Worm (Caenorhabditis elegans) whole organism, L4 larva: ENCODE data around the gene cpg-2.

Source experiments
- aha-1 ChIP-seq: fragments of 150-350 bp; peaks from one replicate; lab custom pipeline; 2014; ENCODE audit warnings: missing biosample characterization, missing genetic modification characterization
- ama-1 ChIP-seq: fragments of 150-350 bp; optimal IDR thresholded peaks from 2 replicates; lab custom pipeline; 2014; ENCODE audit warnings: inconsistent platforms, mixed read lengths
- arid-1 ChIP-seq: fragments of 200-800 bp; sonication (Bioruptor generic); conservative IDR thresholded peaks from 2 replicates; pipeline ENCODE4 v1.3.6; 2022; ENCODE audit warnings: missing genetic modification reagents, missing genetic modification characterization, missing compliant biosample characterization
- dmd-9 ChIP-seq: fragments of 200-800 bp; sonication (Bioruptor generic); IDR thresholded peaks from 2 replicates; pipeline ENCODE4 v1.3.6; 2022; ENCODE audit warnings: missing genetic modification reagents, missing genetic modification characterization, missing compliant biosample characterization
- fos-1 ChIP-seq: fragments of 150-350 bp; optimal IDR thresholded peaks from 2 replicates; lab custom pipeline; 2014; ENCODE audit warnings: missing biosample characterization, missing genetic modification characterization
- hif-1 ChIP-seq, 2 experiments: sonication (generic microtip); optimal IDR thresholded peaks; 2 replicates each; lab custom pipeline; 2016 to 2017; ENCODE audit warnings: missing compliant biosample characterization in 2 of 2, missing genetic modification characterization in 2 of 2, missing genetic modification reagents in 2 of 2, missing genotype in 2 of 2, mild to moderate bottlenecking in 1 of 2
- mdl-1 ChIP-seq, 2 experiments: fragments of 150-350 bp in 1 of 2; sonication (generic microtip) in 1 of 2; optimal IDR thresholded peaks; 2 replicates each; lab custom pipeline; 2014 to 2017; ENCODE audit warnings: missing biosample characterization in 2 of 2, missing genetic modification characterization in 2 of 2
- mep-1 ChIP-seq: fragments of 150-350 bp; sonication (generic microtip); optimal IDR thresholded peaks from 3 replicates; lab custom pipeline; 2014; ENCODE audit warnings: missing biosample characterization, missing genetic modification characterization
- nhr-11 ChIP-seq: fragments of 150-350 bp; optimal IDR thresholded peaks from 2 replicates; lab custom pipeline; 2014; ENCODE audit warnings: missing biosample characterization, missing genetic modification characterization
- nhr-25 ChIP-seq: sonication (generic microtip); optimal IDR thresholded peaks from 2 replicates; lab custom pipeline; 2017; ENCODE audit warnings: missing genetic modification characterization, mild to moderate bottlenecking, missing compliant biosample characterization, antibody characterized with exemption, moderate library complexity, borderline replicate concordance; ENCODE audit not compliant: insufficient read depth
- rbr-2 ChIP-seq: sonication (generic microtip); optimal IDR thresholded peaks from 2 replicates; lab custom pipeline; 2016; ENCODE audit warnings: missing genotype, missing genetic modification characterization, missing compliant biosample characterization
- unc-39 ChIP-seq: sonication (generic microtip); optimal IDR thresholded peaks from 2 replicates; lab custom pipeline; 2017; ENCODE audit warnings: missing biosample characterization, missing genetic modification characterization
- zip-11 ChIP-seq: fragments of 200-800 bp; sonication (Bioruptor generic); IDR thresholded peaks from 2 replicates; pipeline ENCODE4 v1.3.6; 2022; ENCODE audit warnings: missing genetic modification characterization, missing compliant biosample characterization

DNA sequence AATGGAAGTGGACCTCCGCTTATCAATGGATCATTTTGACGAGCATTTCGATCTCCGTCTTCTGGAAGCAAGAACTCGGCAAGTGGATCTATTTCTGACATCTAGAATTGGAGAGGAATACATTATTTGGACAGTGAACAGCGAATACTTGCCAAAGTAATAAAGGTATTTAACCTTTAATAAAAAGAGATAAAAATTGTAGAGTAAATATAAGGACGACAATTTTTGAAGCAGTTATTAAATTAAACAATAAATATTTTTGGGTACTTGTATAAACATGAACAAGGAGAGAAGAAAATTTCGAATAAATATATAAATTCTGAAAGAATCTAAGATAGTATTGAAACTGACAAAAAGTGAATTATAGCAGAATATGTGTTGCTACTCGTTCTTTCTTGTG, 31.3 kb downstream of the cpg-2 start, which contains the start of gene lin-37:
- TF ChIP-seq dmd-9 (GFP tag; lab: Robert Waterston, UW) (no peak), hif-1 (tag; optimal IDR thresholded peaks at IDR 0.05; lab: Kevin White, UChicago) (no peak), ama-1 (lab: Kevin White, UChicago) (no peak), mdl-1 (tag; optimal IDR thresholded peaks at IDR 0.05; lab: Kevin White, UChicago) (no peak), aha-1 (tag; lab: Kevin White, UChicago) (no peak), nhr-11 (no peak), rbr-2 (tag; lab: Kevin White, UChicago) (no peak), nhr-25 (tag; lab: Kevin White, UChicago) (no peak), arid-1 (GFP tag; lab: Robert Waterston, UW) (no peak), unc-39 (no peak), zip-11 (no peak), fos-1 (tag; lab: Kevin White, UChicago) (no peak), mep-1 (no peak)
